Fruit fly (Drosophila melanogaster): ENCODE measurements around the gene Atg18b.

DNA sequence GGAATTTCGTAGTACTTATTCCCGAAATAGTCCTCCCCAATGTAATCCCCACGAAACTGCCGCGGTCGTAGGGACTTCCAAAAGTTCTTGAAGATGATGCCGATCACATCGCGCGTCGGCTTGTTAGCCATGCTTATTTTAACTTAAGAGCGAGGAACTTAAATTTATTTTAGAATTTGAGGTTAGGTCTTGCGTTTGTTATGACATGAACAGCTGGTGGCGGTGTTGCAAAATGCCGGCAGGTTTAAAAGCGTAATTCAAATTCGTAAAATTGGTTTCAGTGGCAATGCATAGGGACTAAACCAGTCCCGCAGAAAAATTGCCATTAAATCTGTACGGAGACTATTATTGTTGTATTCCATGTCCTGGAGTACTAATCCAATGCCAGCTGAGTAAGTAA is 54.0 kb downstream of the Atg18b start:
- TF ChIP-seq Pif1A (GFP tag; optimal IDR thresholded peaks at IDR 0.05) (no peak), CG17806 (tag; optimal IDR thresholded peaks at IDR 0.05) (no peak), CG34367 (tag; optimal IDR thresholded peaks at IDR 0.05) (no peak), CG8159 (tag; optimal IDR thresholded peaks at IDR 0.05) (no peak), CG13204 (GFP tag; optimal IDR thresholded peaks at IDR 0.05) (no peak), CG15710 (tag; optimal IDR thresholded peaks at IDR 0.05) (no peak), CG9948 (tag; optimal IDR thresholded peaks at IDR 0.05) (no peak), CG32121 (GFP tag; IDR thresholded peaks at IDR 0.05) (no peak), EcR (GFP tag; optimal IDR thresholded peaks at IDR 0.05) (no peak), CG14655 (GFP tag; optimal IDR thresholded peaks at IDR 0.05) (no peak), D1 (tag; optimal IDR thresholded peaks at IDR 0.05) (no peak)

Data from whole organism, pupa.